Worm (Caenorhabditis elegans) whole organism, late embryonic: ENCODE measurements around the gene F54C8.1.
A peak's percentile ranks its signal among the peaks of the same experiment; 100 is the strongest.

ENCODE experiments used
- C08G9.2 ChIP-seq: sonication (generic microtip); optimal IDR thresholded peaks from 2 replicates; lab custom pipeline; 2016; ENCODE audit warnings: mild to moderate bottlenecking, missing genetic modification characterization, moderate library complexity, missing compliant biosample characterization
- K09A11.1 ChIP-seq: sonication (generic microtip); optimal IDR thresholded peaks from 2 replicates; lab custom pipeline; 2017; ENCODE audit warnings: antibody characterized with exemption, mild to moderate bottlenecking, missing genetic modification characterization, missing compliant biosample characterization; ENCODE audit not compliant: insufficient read depth
- Y22D7AL.16 ChIP-seq: sonication (generic microtip); optimal IDR thresholded peaks from 2 replicates; lab custom pipeline; 2016; ENCODE audit warnings: missing genetic modification characterization, missing compliant biosample characterization
- ahr-1 ChIP-seq: sonication (generic microtip); optimal IDR thresholded peaks from 2 replicates; lab custom pipeline; 2016; ENCODE audit warnings: missing genetic modification characterization, missing compliant biosample characterization
- ama-1 ChIP-seq: fragments of 150-350 bp; optimal IDR thresholded peaks from 2 replicates; lab custom pipeline; 2014
- ceh-14 ChIP-seq: sonication (generic microtip); optimal IDR thresholded peaks from 2 replicates; lab custom pipeline; 2016; ENCODE audit warnings: missing genotype, missing genetic modification characterization, missing compliant biosample characterization
- ceh-2 ChIP-seq: sonication (generic microtip); optimal IDR thresholded peaks from 2 replicates; lab custom pipeline; 2016; ENCODE audit warnings: missing genotype, missing genetic modification characterization, missing compliant biosample characterization
- ceh-24 ChIP-seq: sonication (generic microtip); optimal IDR thresholded peaks from 2 replicates; lab custom pipeline; 2016; ENCODE audit warnings: mild to moderate bottlenecking, missing genetic modification characterization, missing compliant biosample characterization
- ceh-34 ChIP-seq: sonication (generic microtip); optimal IDR thresholded peaks from 2 replicates; lab custom pipeline; 2016; ENCODE audit warnings: mild to moderate bottlenecking, missing genetic modification characterization, missing compliant biosample characterization
- ceh-48 ChIP-seq: sonication (generic microtip); optimal IDR thresholded peaks from 2 replicates; lab custom pipeline; 2016; ENCODE audit warnings: missing genetic modification characterization, inconsistent platforms, missing compliant biosample characterization
- dve-1 ChIP-seq: sonication (generic microtip); optimal IDR thresholded peaks from 2 replicates; lab custom pipeline; 2017; ENCODE audit warnings: antibody characterized with exemption, mild to moderate bottlenecking, missing genetic modification characterization, missing compliant biosample characterization
- elt-2 ChIP-seq: sonication (generic microtip); optimal IDR thresholded peaks from 2 replicates; lab custom pipeline; 2016; ENCODE audit warnings: missing genetic modification reagents, missing genetic modification characterization, missing compliant biosample characterization
- fkh-6 ChIP-seq: sonication (generic microtip); optimal IDR thresholded peaks from 2 replicates; lab custom pipeline; 2016; ENCODE audit warnings: missing genetic modification characterization, missing compliant biosample characterization
- hlh-6 ChIP-seq: sonication (generic microtip); optimal IDR thresholded peaks from 2 replicates; lab custom pipeline; 2016; ENCODE audit warnings: missing genotype, missing genetic modification characterization, missing compliant biosample characterization
- lim-6 ChIP-seq: sonication (generic microtip); optimal IDR thresholded peaks from 2 replicates; lab custom pipeline; 2016; ENCODE audit warnings: missing genetic modification characterization, missing compliant biosample characterization
- lin-11 ChIP-seq: fragments of 200-800 bp; sonication (Bioruptor generic); optimal IDR thresholded peaks from 2 replicates; lab custom pipeline; 2018; ENCODE audit warnings: mild to moderate bottlenecking, missing genetic modification characterization, missing compliant biosample characterization
- nhr-11 ChIP-seq: fragments of 150-350 bp; optimal IDR thresholded peaks from 2 replicates; lab custom pipeline; 2014; ENCODE audit warnings: missing biosample characterization, missing genetic modification characterization
- nhr-232 ChIP-seq: sonication (generic microtip); optimal IDR thresholded peaks from 2 replicates; lab custom pipeline; 2016; ENCODE audit warnings: missing genetic modification characterization, missing compliant biosample characterization
- pax-1 ChIP-seq: fragments of 150-350 bp; optimal IDR thresholded peaks from 2 replicates; lab custom pipeline; 2014; ENCODE audit warnings: missing biosample characterization, missing genetic modification characterization
- pha-2 ChIP-seq: sonication (generic microtip); optimal IDR thresholded peaks from 2 replicates; lab custom pipeline; 2017; ENCODE audit warnings: mild to moderate bottlenecking, missing genetic modification characterization, missing compliant biosample characterization
- pha-4 ChIP-seq: fragments of 150-350 bp; optimal IDR thresholded peaks from 2 replicates; lab custom pipeline; 2018; ENCODE audit warnings: missing biosample characterization, missing genetic modification reagents, missing genetic modification characterization
- ref-2 ChIP-seq: sonication (generic microtip); optimal IDR thresholded peaks from 2 replicates; lab custom pipeline; 2016; ENCODE audit warnings: missing genetic modification characterization, missing compliant biosample characterization
- rnt-1 ChIP-seq: sonication (generic microtip); optimal IDR thresholded peaks from 2 replicates; lab custom pipeline; 2016; ENCODE audit warnings: missing genetic modification characterization, missing compliant biosample characterization
- tbx-7 ChIP-seq: sonication (generic microtip); optimal IDR thresholded peaks from 2 replicates; lab custom pipeline; 2016; ENCODE audit warnings: missing genotype, missing genetic modification characterization, missing compliant biosample characterization
- unc-42 ChIP-seq: sonication (generic microtip); optimal IDR thresholded peaks from 2 replicates; lab custom pipeline; 2016; ENCODE audit warnings: missing genotype, missing genetic modification characterization, missing compliant biosample characterization
- zip-5 ChIP-seq: sonication (generic microtip); optimal IDR thresholded peaks from 2 replicates; lab custom pipeline; 2016; ENCODE audit warnings: missing genetic modification characterization, missing compliant biosample characterization
- ztf-16 ChIP-seq: sonication (generic microtip); optimal IDR thresholded peaks from 2 replicates; lab custom pipeline; 2017; ENCODE audit warnings: missing genetic modification characterization, missing compliant biosample characterization

F54C8.1 gene

DNA sequence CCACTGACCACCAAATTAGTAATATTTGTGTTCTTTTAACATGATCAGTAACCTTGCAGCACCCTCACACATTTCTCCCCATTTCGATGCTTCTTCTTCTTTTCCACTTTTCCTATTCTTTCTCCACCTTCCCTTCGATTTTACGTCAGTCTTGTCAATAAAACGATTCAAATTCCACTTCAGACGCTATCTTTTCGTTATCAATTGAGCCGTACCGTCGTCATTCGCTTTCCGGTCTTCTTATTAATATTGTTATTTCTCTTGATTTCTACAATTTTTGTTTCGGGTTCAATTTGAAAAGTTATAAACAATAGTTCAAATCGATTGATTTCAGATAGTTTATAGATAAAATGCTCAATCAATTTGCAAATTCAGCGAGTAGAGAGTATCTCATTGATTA, 48.0 kb downstream of the F54C8.1 start:
- no peak for TF ChIP-seq pha-4 (tag; lab: Kevin White, UChicago)
- TF ChIP-seq lim-6 = no peak
- TF ChIP-seq elt-2 (tag; lab: Kevin White, UChicago) = peak; percentile 6

DNA sequence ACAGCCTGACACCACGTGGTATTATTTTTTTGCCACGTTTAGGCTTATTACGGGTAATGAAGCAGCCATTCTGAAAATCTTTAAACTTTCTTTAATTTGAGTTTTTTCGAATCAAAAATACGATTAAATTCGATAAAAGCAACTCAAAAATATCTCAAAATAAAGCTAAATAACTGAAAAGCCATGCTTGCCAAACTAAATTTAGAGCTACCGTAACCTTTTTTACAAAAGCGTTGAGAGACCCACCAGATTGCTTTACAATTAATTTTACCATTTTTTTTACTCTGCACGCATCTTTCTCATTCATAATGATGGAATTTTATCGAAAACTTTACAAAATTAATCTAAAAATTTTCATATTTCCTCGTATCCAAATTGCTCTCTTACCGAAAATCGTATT, 48.5 kb downstream of the F54C8.1 start:
- no peak for TF ChIP-seq nhr-232 (tag; lab: Kevin White, UChicago)
- TF ChIP-seq ama-1 (lab: Kevin White, UChicago) = no peak
- no peak for TF ChIP-seq ceh-2 (tag; lab: Kevin White, UChicago)
- TF ChIP-seq C08G9.2 (tag; lab: Kevin White, UChicago) = no peak
- TF ChIP-seq Y22D7AL.16 (tag; lab: Kevin White, UChicago) = no peak
- TF ChIP-seq ahr-1 (tag; lab: Kevin White, UChicago) = no peak

DNA sequence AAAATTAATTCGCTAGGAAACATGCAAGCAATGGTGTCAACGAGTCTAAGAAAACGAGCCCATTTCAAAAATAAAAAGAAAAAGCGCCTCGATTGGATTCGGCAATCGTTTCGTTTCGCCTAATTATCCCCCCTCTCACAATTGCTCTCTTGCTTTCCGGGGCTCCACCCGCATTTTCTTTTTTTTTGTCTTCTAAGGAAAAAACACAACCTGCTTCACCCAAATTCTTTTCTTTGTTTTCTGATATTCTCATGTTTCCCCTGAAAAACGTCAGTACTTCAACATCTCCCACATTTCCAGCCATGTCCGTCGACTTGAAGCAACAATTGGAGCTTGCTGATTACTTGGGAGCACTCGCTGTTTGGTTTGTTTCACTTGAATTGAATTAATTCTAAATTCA, 48.9 kb downstream of the F54C8.1 start, which contains the start of gene nlp-36:
Gene nlp-36, plus strand, starts transcription at position 301 of the 400 bp plus-strand sequence.
- TF ChIP-seq hlh-6 (tag; lab: Kevin White, UChicago) (no peak), K09A11.1 (tag; lab: Kevin White, UChicago) (no peak), rnt-1 (tag; lab: Kevin White, UChicago) (no peak), ceh-34 (tag; lab: Kevin White, UChicago) (no peak), C08G9.2 (tag; lab: Kevin White, UChicago) (no peak), ref-2 (tag; lab: Kevin White, UChicago) (no peak), lin-11 (tag; lab: Kevin White, UChicago) (no peak), ceh-48 (tag; lab: Kevin White, UChicago) (no peak), pha-2 (tag; lab: Kevin White, UChicago) (no peak), unc-42 (tag; lab: Kevin White, UChicago) (no peak), zip-5 (tag; lab: Kevin White, UChicago) (no peak), nhr-11 (no peak), pax-1 (tag; lab: Kevin White, UChicago) (no peak), ceh-14 (tag; lab: Kevin White, UChicago) (no peak), fkh-6 (tag; lab: Kevin White, UChicago) (no peak), tbx-7 (tag; lab: Kevin White, UChicago) (no peak)
- TF ChIP-seq, all 69 proteins: peak for 0

- TF ChIP-seq ceh-24 (no peak), dve-1 (tag; lab: Kevin White, UChicago) (no peak), pha-4 (tag; lab: Kevin White, UChicago) (no peak), ztf-16 (tag; lab: Kevin White, UChicago) (no peak)
Measured at ce11 chrIII:9489798-9490197, 50.3 kb downstream of the F54C8.1 start.
